Fruit fly (Drosophila melanogaster): ENCODE measurements around the gene Akap200.

Akap200 gene

DNA sequence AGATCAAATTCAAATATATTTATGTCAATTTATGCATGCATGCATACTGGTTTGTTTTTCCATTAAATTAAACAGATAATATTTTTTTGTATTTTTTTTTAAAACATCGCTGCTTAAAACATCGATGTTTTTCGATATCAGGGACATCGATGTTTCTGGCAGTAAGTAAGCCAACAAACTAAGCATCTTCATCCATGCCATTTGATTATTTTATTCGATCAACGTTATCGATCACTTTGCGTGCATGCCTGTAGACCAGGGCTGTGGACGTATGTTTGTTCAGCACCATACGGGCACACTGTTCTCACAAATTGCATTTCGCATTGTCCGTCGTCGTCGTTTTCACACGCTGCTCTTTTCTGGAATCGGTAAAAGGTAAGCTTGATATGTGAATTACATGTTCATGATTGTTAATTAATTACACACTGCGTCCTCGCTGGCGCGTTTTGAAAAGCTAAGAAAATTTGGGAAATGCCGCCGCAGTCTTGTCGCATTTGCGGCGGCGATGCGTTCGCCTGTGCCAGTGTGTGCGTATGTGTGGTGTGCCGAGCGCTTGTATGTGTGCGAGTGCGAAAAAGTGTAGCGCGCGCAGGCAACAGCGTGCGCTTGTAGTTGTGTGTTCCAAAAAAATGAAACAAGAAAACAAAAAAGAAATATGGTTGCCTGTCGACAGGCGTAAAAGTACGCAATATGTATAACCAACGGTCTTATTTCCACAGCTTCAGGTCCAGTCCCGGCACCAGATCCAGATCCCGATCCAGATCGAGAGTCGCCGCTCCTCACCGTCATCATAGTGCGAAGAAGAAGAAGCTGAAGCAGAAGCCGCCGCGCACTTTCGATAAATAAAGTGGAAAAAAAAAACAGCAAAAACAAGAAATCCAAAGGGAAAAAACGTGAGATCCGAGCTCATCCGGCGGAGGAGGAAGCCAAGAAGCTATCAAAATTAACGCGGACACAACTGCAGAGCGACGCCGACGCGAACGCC is 11.9 kb upstream of the Akap200 start, which contains the start of gene emb:
Gene emb (plus strand): TSS at position 288 of the 985 bp plus-strand sequence.
- TF ChIP-seq esn (GFP tag; optimal IDR thresholded peaks at IDR 0.05) (peak; percentile 57), CG11902 (GFP tag; optimal IDR thresholded peaks at IDR 0.05) (no peak), vri (GFP tag; optimal IDR thresholded peaks at IDR 0.05) (no peak), CG4318 (GFP tag; optimal IDR thresholded peaks at IDR 0.05) (no peak), cyc (GFP tag; optimal IDR thresholded peaks at IDR 0.05) (peak; percentile 37), acj6 (GFP tag; optimal IDR thresholded peaks at IDR 0.05) (no peak), CG10669 (GFP tag; optimal IDR thresholded peaks at IDR 0.05) (no peak), CG16779 (tag; optimal IDR thresholded peaks at IDR 0.05) (no peak), Eip78C (GFP tag) (peak; percentile 83), svp (GFP tag) (no peak), pdm3 (GFP tag; optimal IDR thresholded peaks at IDR 0.05) (no peak), Blimp-1 (GFP tag; optimal IDR thresholded peaks at IDR 0.05) (peak; percentile 11), CG31627 (GFP tag; optimal IDR thresholded peaks at IDR 0.05) (peak; percentile 62), CG15336 (GFP tag; IDR thresholded peaks at IDR 0.05) (peak; percentile 62), CG6163 (GFP tag; IDR thresholded peaks at IDR 0.05) (peak; percentile 79), CG10631 (GFP tag; optimal IDR thresholded peaks at IDR 0.05) (peak; percentile 58), CG6808 (GFP tag; optimal IDR thresholded peaks at IDR 0.05) (peak; percentile 76), fd59A (GFP tag; optimal IDR thresholded peaks at IDR 0.05) (no peak), CG8632 (GFP tag; optimal IDR thresholded peaks at IDR 0.05) (no peak), net (GFP tag; optimal IDR thresholded peaks at IDR 0.05) (no peak), Eip75B (GFP tag; optimal IDR thresholded peaks at IDR 0.05) (no peak), spab (GFP tag; optimal IDR thresholded peaks at IDR 0.05) (no peak), Met (GFP tag; optimal IDR thresholded peaks at IDR 0.05) (no peak), salr (GFP tag; optimal IDR thresholded peaks at IDR 0.05) (no peak), CG9139 (GFP tag; optimal IDR thresholded peaks at IDR 0.05) (no peak), CG11762 (GFP tag; optimal IDR thresholded peaks at IDR 0.05; ENCODE audit: insufficient read depth) (no peak), eg (GFP tag; IDR thresholded peaks at IDR 0.05) (peak; percentile 76), CG11294 (GFP tag; IDR thresholded peaks at IDR 0.05) (no peak), Gug (GFP tag; IDR thresholded peaks at IDR 0.05) (no peak), CG6792 (GFP tag; optimal IDR thresholded peaks at IDR 0.05) (no peak), CG6276 (GFP tag; optimal IDR thresholded peaks at IDR 0.05) (no peak), Hr39 (GFP tag; optimal IDR thresholded peaks at IDR 0.05) (no peak), OdsH (GFP tag; optimal IDR thresholded peaks at IDR 0.05) (peak; percentile 30), CG3919 (GFP tag; optimal IDR thresholded peaks at IDR 0.05) (no peak), Hr4 (GFP tag; optimal IDR thresholded peaks at IDR 0.05) (no peak), CG8119 (GFP tag; IDR thresholded peaks at IDR 0.05) (peak; percentile 79), Ets21C (GFP tag; optimal IDR thresholded peaks at IDR 0.05) (peak; percentile 37), CG3032 (tag; optimal IDR thresholded peaks at IDR 0.05) (peak; percentile 51), Sox102F (GFP tag; optimal IDR thresholded peaks at IDR 0.05) (no peak), CG34406 (GFP tag; optimal IDR thresholded peaks at IDR 0.05) (peak; percentile 51), ss (GFP tag; optimal IDR thresholded peaks at IDR 0.05) (peak in 1 of 2 experiments; percentile 89), Eip93F (GFP tag; optimal IDR thresholded peaks at IDR 0.05) (no peak), dsx (GFP tag; optimal IDR thresholded peaks at IDR 0.05; ENCODE audit: poor library complexity, severe bottlenecking) (peak; percentile 66), Ets96B (tag; optimal IDR thresholded peaks at IDR 0.05) (peak; percentile 50), dac (GFP tag; optimal IDR thresholded peaks at IDR 0.05) (no peak), Hr38 (GFP tag; optimal IDR thresholded peaks at IDR 0.05) (no peak), fd85E (GFP tag; optimal IDR thresholded peaks at IDR 0.05) (no peak), Sox15 (GFP tag; optimal IDR thresholded peaks at IDR 0.05) (no peak), CG32006 (GFP tag; optimal IDR thresholded peaks at IDR 0.05) (no peak), CG8319 (GFP tag; optimal IDR thresholded peaks at IDR 0.05) (no peak)

Data from whole organism, prepupa.